Fruit fly (Drosophila melanogaster): ENCODE data around the gene Bka.

Bka gene

dm6 chr2L:9933063-9933462 is 38.0 kb downstream of the Bka start, which contains the start of gene Cpr30F:
TSS of gene Cpr30F (minus strand) at chr2L:9933163.
- TF ChIP-seq stwl (tag; optimal IDR thresholded peaks at IDR 0.05) (no peak), ac (GFP tag; optimal IDR thresholded peaks at IDR 0.05) (no peak), Dip3 (GFP tag; optimal IDR thresholded peaks at IDR 0.05) (no peak), ase (GFP tag; IDR thresholded peaks at IDR 0.05) (no peak), unc-4 (GFP tag; IDR thresholded peaks at IDR 0.05; ENCODE audit: partially characterized antibody) (no peak), CG4360 (GFP tag; IDR thresholded peaks at IDR 0.05) (no peak), sqz (GFP tag; optimal IDR thresholded peaks at IDR 0.05) (no peak), zfh1 (GFP tag; IDR thresholded peaks at IDR 0.05) (no peak), nom (GFP tag; optimal IDR thresholded peaks at IDR 0.05) (no peak), Poxn (GFP tag; IDR thresholded peaks at IDR 0.05) (no peak), sd (tag; optimal IDR thresholded peaks at IDR 0.05) (no peak), CG18764 (GFP tag; optimal IDR thresholded peaks at IDR 0.05) (no peak), Usf (GFP tag; optimal IDR thresholded peaks at IDR 0.05) (no peak), row (GFP tag; IDR thresholded peaks at IDR 0.05) (no peak), pho (GFP tag; optimal IDR thresholded peaks at IDR 0.05) (no peak), CG6765 (GFP tag; optimal IDR thresholded peaks at IDR 0.05) (no peak), CG12236 (GFP tag; optimal IDR thresholded peaks at IDR 0.05) (no peak), sr (GFP tag; IDR thresholded peaks at IDR 0.05) (no peak), Tbp (GFP tag; optimal IDR thresholded peaks at IDR 0.05) (no peak), CHES-1-like (GFP tag; optimal IDR thresholded peaks at IDR 0.05) (no peak)

- TF ChIP-seq Ets65A (GFP tag): no peak
- no peak for TF ChIP-seq CG11398 (GFP tag; optimal IDR thresholded peaks at IDR 0.05)
- TF ChIP-seq CG32767 (GFP tag; IDR thresholded peaks at IDR 0.05): no peak
- no peak for TF ChIP-seq Nf-YA (GFP tag; IDR thresholded peaks at IDR 0.05)
- TF ChIP-seq CG15011 (GFP tag; optimal IDR thresholded peaks at IDR 0.05): no peak
- no peak for TF ChIP-seq Dip2 (GFP tag; IDR thresholded peaks at IDR 0.05)
- TF ChIP-seq gem (tag; optimal IDR thresholded peaks at IDR 0.05): no peak
- TF ChIP-seq CG3995 (GFP tag; optimal IDR thresholded peaks at IDR 0.05): peak; percentile 1
- TF ChIP-seq CG3163 (GFP tag; optimal IDR thresholded peaks at IDR 0.05): peak; percentile 14
- TF ChIP-seq CG7963 (GFP tag; IDR thresholded peaks at IDR 0.05; ENCODE audit: partially characterized antibody): no peak
- TF ChIP-seq CG3281 (GFP tag; optimal IDR thresholded peaks at IDR 0.05): no peak
- no peak for TF ChIP-seq CG17385 (GFP tag; optimal IDR thresholded peaks at IDR 0.05)
- peak; percentile 39; the same call in 1 of the 2 replicates for TF ChIP-seq CG11247 (GFP tag; IDR thresholded peaks at IDR 0.05)
- peak; percentile 20 for TF ChIP-seq gro (GFP tag; optimal IDR thresholded peaks at IDR 0.05)
- TF ChIP-seq sc (optimal IDR thresholded peaks at IDR 0.05): no peak
- no peak for TF ChIP-seq sc (GFP tag; optimal IDR thresholded peaks at IDR 0.05)
- no peak for TF ChIP-seq bigmax (GFP tag; optimal IDR thresholded peaks at IDR 0.05)
- no peak for TF ChIP-seq gsb-n (tag; optimal IDR thresholded peaks at IDR 0.05)
- TF ChIP-seq CG3726 (GFP tag; IDR thresholded peaks at IDR 0.05): no peak
- no peak for TF ChIP-seq CG8924 (tag; optimal IDR thresholded peaks at IDR 0.05)
- no peak for TF ChIP-seq ara (GFP tag; IDR thresholded peaks at IDR 0.05)
- no peak for TF ChIP-seq zfh1 (GFP tag; IDR thresholded peaks at IDR 0.05)
- peak; percentile 66 for TF ChIP-seq CG9797 (GFP tag; optimal IDR thresholded peaks at IDR 0.05)
- peak; percentile 57; the same call in 1 of the 2 replicates for TF ChIP-seq sob (GFP tag; IDR thresholded peaks at IDR 0.05)
- no peak for TF ChIP-seq Scr (GFP tag; IDR thresholded peaks at IDR 0.05; ENCODE audit: partially characterized antibody)
- no peak for TF ChIP-seq C15 (GFP tag; IDR thresholded peaks at IDR 0.05)
- peak; percentile 85 for TF ChIP-seq MESR4 (GFP tag; optimal IDR thresholded peaks at IDR 0.05)
- TF ChIP-seq pzg (GFP tag; optimal IDR thresholded peaks at IDR 0.05): peak; percentile 60
- no peak for TF ChIP-seq CG7928 (GFP tag; optimal IDR thresholded peaks at IDR 0.05)
- no peak for TF ChIP-seq Atf6 (GFP tag; IDR thresholded peaks at IDR 0.05)
- TF ChIP-seq BEAF-32 (GFP tag; optimal IDR thresholded peaks at IDR 0.05): peak; percentile 6
- no peak for TF ChIP-seq Neu2 (GFP tag; optimal IDR thresholded peaks at IDR 0.05; ENCODE audit: borderline replicate concordance)
- no peak for TF ChIP-seq luna (GFP tag; optimal IDR thresholded peaks at IDR 0.05)
- TF ChIP-seq so (GFP tag; IDR thresholded peaks at IDR 0.05): no peak
Measured at dm6 chr2L:9937908-9938307, 42.8 kb downstream of the Bka start, which contains the start of gene Arglu1. TSS of gene Arglu1 (minus strand) at chr2L:9938134.
